Fruit fly (Drosophila melanogaster): ENCODE results near the gene TfIIFalpha.

TfIIFalpha gene

dm6 chr3R:6425454-6426156, 45.3 kb downstream of the TfIIFalpha start (continued):
- TF ChIP-seq CG15073 (GFP tag; optimal IDR thresholded peaks at IDR 0.05) (no peak), Xrp1 (GFP tag; IDR thresholded peaks at IDR 0.05) (peak; percentile 17; the same call in 1 of the 2 replicates), croc (GFP tag; conservative IDR thresholded peaks at IDR 0.05) (no peak), dmrt11E (tag; optimal IDR thresholded peaks at IDR 0.05) (peak; percentile 66), HLH4C (GFP tag; IDR thresholded peaks at IDR 0.05; ENCODE audit: partially characterized antibody) (no peak), CG7928 (GFP tag; optimal IDR thresholded peaks at IDR 0.05) (no peak), C15 (GFP tag; IDR thresholded peaks at IDR 0.05) (no peak), phol (tag; optimal IDR thresholded peaks at IDR 0.05) (peak; percentile 52), ro (GFP tag; IDR thresholded peaks at IDR 0.05) (no peak), h (optimal IDR thresholded peaks at IDR 0.05) (no peak), CG31365 (tag; optimal IDR thresholded peaks at IDR 0.05) (no peak), cas (GFP tag; IDR thresholded peaks at IDR 0.05) (no peak), CG15601 (tag; optimal IDR thresholded peaks at IDR 0.05) (peak; percentile 22), CG10979 (tag; optimal IDR thresholded peaks at IDR 0.05) (peak; percentile 57), pan (optimal IDR thresholded peaks at IDR 0.05) (no peak), pan (GFP tag; optimal IDR thresholded peaks at IDR 0.05 in 1 of 2, IDR thresholded peaks at IDR 0.05 in 1 of 2) (peak in 1 of 2 experiments; percentile 21), CG7556 (GFP tag; optimal IDR thresholded peaks at IDR 0.05) (peak; percentile 40), CG33213 (GFP tag; optimal IDR thresholded peaks at IDR 0.05) (no peak), Bdp1 (GFP tag; optimal IDR thresholded peaks at IDR 0.05) (no peak), fd64A (GFP tag; optimal IDR thresholded peaks at IDR 0.05) (no peak), CG2712 (tag; optimal IDR thresholded peaks at IDR 0.05) (peak; percentile 36), lbe (GFP tag; optimal IDR thresholded peaks at IDR 0.05) (no peak), ac (GFP tag; optimal IDR thresholded peaks at IDR 0.05) (peak; percentile 59), fd3F (GFP tag; optimal IDR thresholded peaks at IDR 0.05) (no peak), row (GFP tag; IDR thresholded peaks at IDR 0.05) (0 out of 3 replicates have a peak, but pooled peaks have one; percentile 22), Dbx (GFP tag; IDR thresholded peaks at IDR 0.05) (no peak), CG2678 (tag; optimal IDR thresholded peaks at IDR 0.05) (peak; percentile 21), CG18262 (tag; optimal IDR thresholded peaks at IDR 0.05) (peak; percentile 71), Pdp1 (GFP tag; optimal IDR thresholded peaks at IDR 0.05) (peak in 1 of 2 experiments; percentile 47), CG17361 (GFP tag; IDR thresholded peaks at IDR 0.05) (peak; percentile 47; the same call in 2 of the 3 replicates), CoRest (tag; optimal IDR thresholded peaks at IDR 0.05) (no peak), jing (GFP tag; optimal IDR thresholded peaks at IDR 0.05) (no peak), maf-S (GFP tag; optimal IDR thresholded peaks at IDR 0.05) (no peak), lola (GFP tag; optimal IDR thresholded peaks at IDR 0.05) (peak in 1 of 3 experiments; percentile 69), D19A (tag; optimal IDR thresholded peaks at IDR 0.05) (peak; percentile 49), fd96Cb (tag; optimal IDR thresholded peaks at IDR 0.05) (peak; percentile 18), z (GFP tag; IDR thresholded peaks at IDR 0.05) (0 out of 3 replicates have a peak, but pooled peaks have one; percentile 10), chn (GFP tag; optimal IDR thresholded peaks at IDR 0.05) (no peak), bsh (GFP tag; optimal IDR thresholded peaks at IDR 0.05) (peak; percentile 36 to 47), Six4 (GFP tag; optimal IDR thresholded peaks at IDR 0.05) (peak; percentile 2), CG12071 (GFP tag; optimal IDR thresholded peaks at IDR 0.05) (no peak), CG2202 (tag; optimal IDR thresholded peaks at IDR 0.05) (peak; percentile 18), CG11504 (tag; optimal IDR thresholded peaks at IDR 0.05) (peak; percentile 33), CG2199 (GFP tag; IDR thresholded peaks at IDR 0.05) (peak; percentile 58; the same call in 2 of the 3 replicates), CG9727 (GFP tag; optimal IDR thresholded peaks at IDR 0.05) (peak; percentile 52), CG13775 (GFP tag; optimal IDR thresholded peaks at IDR 0.05) (peak; percentile 1), PHDP (tag; optimal IDR thresholded peaks at IDR 0.05) (peak; percentile 32), CG17829 (tag; optimal IDR thresholded peaks at IDR 0.05) (no peak), MBD-R2 (GFP tag; IDR thresholded peaks at IDR 0.05) (0 out of 2 replicates have a peak, but pooled peaks have one; percentile 10)

Measured in whole organism, embryonic.